Fruit fly (Drosophila melanogaster): ENCODE measurements around the gene CG14132.

The CG14132 gene

DNA sequence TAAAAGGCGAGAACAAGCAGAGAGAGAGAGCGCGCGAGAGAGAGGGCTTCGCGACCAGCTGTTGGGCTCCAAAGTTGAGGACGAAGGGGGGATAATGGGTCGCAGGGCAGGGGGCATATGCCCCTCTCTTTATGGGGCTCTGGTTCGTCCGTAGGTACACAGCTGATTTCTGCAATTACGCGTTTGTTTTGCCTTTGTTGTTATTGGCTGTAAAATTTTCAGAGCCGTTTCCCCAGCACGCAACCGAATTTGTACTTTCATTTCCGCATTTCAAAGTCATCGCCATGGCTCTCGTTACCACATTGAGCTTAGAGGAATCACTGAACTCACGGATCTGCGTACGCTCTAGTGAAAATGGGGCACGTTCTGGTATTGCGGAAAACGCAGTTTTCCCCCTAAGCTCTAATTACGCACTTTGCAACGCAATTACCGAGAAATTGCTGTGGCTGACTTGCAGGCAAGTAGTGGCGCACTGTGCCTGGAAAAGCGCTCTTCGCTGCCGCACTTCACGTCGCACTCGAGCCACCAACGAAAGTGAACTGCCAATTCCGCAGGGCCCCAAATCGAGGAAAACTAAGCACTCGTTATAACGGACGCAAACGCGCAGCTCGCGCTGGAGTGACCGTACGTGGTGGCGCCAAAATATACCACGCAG is 7.0 kb downstream of the CG14132 start, which contains the start of gene CG11658 (continued):
- TF ChIP-seq ash1 (GFP tag; optimal IDR thresholded peaks at IDR 0.05) (no peak), aop (GFP tag; IDR thresholded peaks at IDR 0.05) (no peak), fd64A (GFP tag; optimal IDR thresholded peaks at IDR 0.05) (no peak), salm (tag; optimal IDR thresholded peaks at IDR 0.05) (no peak), abd-A (tag; optimal IDR thresholded peaks at IDR 0.05) (peak; percentile 95), CG6854 (GFP tag; optimal IDR thresholded peaks at IDR 0.05) (peak; percentile 35), org-1 (GFP tag; optimal IDR thresholded peaks at IDR 0.05) (peak; percentile 10), fu2 (GFP tag; optimal IDR thresholded peaks at IDR 0.05) (no peak), peb (GFP tag; IDR thresholded peaks at IDR 0.05) (no peak), CG13123 (GFP tag; optimal IDR thresholded peaks at IDR 0.05) (no peak), H2.0 (GFP tag; IDR thresholded peaks at IDR 0.05) (no peak), ase (GFP tag; IDR thresholded peaks at IDR 0.05) (0 out of 3 replicates have a peak, but pooled peaks have one; percentile 5), amos (GFP tag; IDR thresholded peaks at IDR 0.05; ENCODE audit: partially characterized antibody) (peak; percentile 15; the same call in 1 of the 2 replicates), emc (GFP tag; optimal IDR thresholded peaks at IDR 0.05) (no peak), unc-4 (GFP tag; IDR thresholded peaks at IDR 0.05; ENCODE audit: partially characterized antibody) (0 out of 2 replicates have a peak, but pooled peaks have one; percentile 20), CG13424 (tag; optimal IDR thresholded peaks at IDR 0.05) (no peak), CoRest (tag; optimal IDR thresholded peaks at IDR 0.05) (no peak), CG1647 (GFP tag; optimal IDR thresholded peaks at IDR 0.05) (no peak), Asciz (GFP tag; optimal IDR thresholded peaks at IDR 0.05) (no peak), CG33557 (GFP tag; optimal IDR thresholded peaks at IDR 0.05) (no peak), croc (GFP tag; conservative IDR thresholded peaks at IDR 0.05) (no peak), Med (GFP tag) (peak; percentile 57), CG13624 (GFP tag; optimal IDR thresholded peaks at IDR 0.05) (peak; percentile 74), gcm (GFP tag; optimal IDR thresholded peaks at IDR 0.05) (no peak), kay (GFP tag; optimal IDR thresholded peaks at IDR 0.05) (no peak), CG15073 (GFP tag; optimal IDR thresholded peaks at IDR 0.05) (no peak), CG12071 (GFP tag; optimal IDR thresholded peaks at IDR 0.05) (peak; percentile 23), lov (optimal IDR thresholded peaks at IDR 0.05) (no peak), lov (GFP tag; IDR thresholded peaks at IDR 0.05) (no peak), CG31365 (tag; optimal IDR thresholded peaks at IDR 0.05) (no peak), CG1832 (GFP tag; optimal IDR thresholded peaks at IDR 0.05) (no peak), Camta (GFP tag; optimal IDR thresholded peaks at IDR 0.05) (no peak), CG7839 (tag; optimal IDR thresholded peaks at IDR 0.05) (no peak), HLH3B (GFP tag; IDR thresholded peaks at IDR 0.05) (no peak; the same call in 1 of the 2 replicates), lab (GFP tag; optimal IDR thresholded peaks at IDR 0.05) (no peak), CG15479 (GFP tag; optimal IDR thresholded peaks at IDR 0.05) (no peak)

DNA sequence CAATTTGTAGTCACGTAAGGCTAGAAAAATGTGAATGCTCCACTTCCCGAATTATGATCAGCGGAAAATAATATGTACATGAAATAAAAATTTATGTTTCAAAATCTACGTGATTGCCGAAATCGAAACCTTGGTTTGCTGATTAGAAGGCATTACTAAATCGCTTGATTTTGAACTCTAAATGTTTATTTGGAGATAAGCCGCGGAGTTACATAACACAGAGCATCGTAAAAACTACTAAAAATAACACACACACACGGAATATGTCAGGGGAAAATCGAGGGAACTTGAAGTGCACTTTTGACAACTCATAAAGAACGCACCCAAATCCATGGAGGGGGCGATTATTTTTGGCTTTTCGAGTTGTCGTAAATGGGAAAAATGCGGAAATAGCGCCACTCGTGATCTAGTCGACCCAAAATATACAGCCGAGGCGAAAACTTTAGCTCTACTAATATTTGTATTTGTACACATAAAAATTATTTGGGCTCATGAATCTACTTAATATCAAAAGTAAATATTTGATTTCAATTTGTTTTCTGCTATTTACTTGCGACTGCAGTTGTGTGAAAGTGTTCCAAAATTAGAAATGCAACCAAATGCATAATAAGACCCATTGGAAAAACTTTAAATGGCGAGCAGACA is 10.1 kb downstream of the CG14132 start:
- TF ChIP-seq E2f1 (GFP tag; IDR thresholded peaks at IDR 0.05) (no peak), Pdp1 (GFP tag; optimal IDR thresholded peaks at IDR 0.05) (peak in 1 of 2 experiments; percentile 92), Eip74EF (GFP tag; optimal IDR thresholded peaks at IDR 0.05) (peak in 1 of 2 experiments; percentile 50), row (GFP tag; IDR thresholded peaks at IDR 0.05) (peak; percentile 8; the same call in 1 of the 3 replicates), CG15514 (GFP tag; optimal IDR thresholded peaks at IDR 0.05) (peak; percentile 3), Dll (GFP tag; IDR thresholded peaks at IDR 0.05; ENCODE audit: partially characterized antibody) (no peak), ATbp (GFP tag; optimal IDR thresholded peaks at IDR 0.05) (no peak), CG11696 (GFP tag; IDR thresholded peaks at IDR 0.05) (peak; percentile 65)

Data from whole organism, embryonic.